Worm (Caenorhabditis elegans): ENCODE measurements around the gene C39E9.7.

Gene C39E9.7

DNA sequence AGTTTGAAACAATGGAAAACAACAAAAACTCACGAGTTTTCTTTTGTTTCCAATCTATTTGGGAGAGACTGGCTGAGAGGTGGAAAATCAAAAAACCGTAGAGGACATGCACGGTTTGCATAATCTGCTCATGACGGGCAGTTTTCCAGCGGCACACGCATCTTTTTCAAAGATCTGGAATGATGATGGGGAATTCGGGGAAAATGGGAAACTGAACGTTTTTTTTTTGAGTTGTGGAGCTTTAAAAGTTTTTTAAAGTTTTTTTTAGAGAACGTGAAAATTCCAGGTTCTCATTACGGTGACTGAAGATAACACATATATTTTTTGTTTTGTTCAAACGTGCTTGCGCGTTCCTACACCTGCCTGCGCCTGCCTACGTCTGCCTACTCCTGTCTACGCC is at the start of gene C39E9.7:
C39E9.7 (minus strand) TSS at position 101 of the 400 bp plus-strand sequence.
- TF ChIP-seq ama-1 (optimal IDR thresholded peaks at IDR 0.05) (no peak), nhr-6 (tag; optimal IDR thresholded peaks at IDR 0.05) (no peak), F13H6.1 (tag; optimal IDR thresholded peaks at IDR 0.05) (no peak), ceh-82 (tag; optimal IDR thresholded peaks at IDR 0.05) (no peak), Y55F3AM.14 (GFP tag; optimal IDR thresholded peaks at IDR 0.05) (no peak), nhr-21 (tag; optimal IDR thresholded peaks at IDR 0.05) (no peak), gmeb-1 (tag; optimal IDR thresholded peaks at IDR 0.05) (no peak), lin-39 (tag; optimal IDR thresholded peaks at IDR 0.05) (no peak), mbf-1 (tag; optimal IDR thresholded peaks at IDR 0.05) (no peak), unc-62 (GFP tag; optimal IDR thresholded peaks at IDR 0.05) (no peak), ceh-16 (tag; optimal IDR thresholded peaks at IDR 0.05) (no peak), mdl-1 (tag; optimal IDR thresholded peaks at IDR 0.05) (no peak), skn-1 (tag; optimal IDR thresholded peaks at IDR 0.05) (no peak), peb-1 (tag; optimal IDR thresholded peaks at IDR 0.05) (no peak), fos-1 (tag; optimal IDR thresholded peaks at IDR 0.05) (no peak)

DNA sequence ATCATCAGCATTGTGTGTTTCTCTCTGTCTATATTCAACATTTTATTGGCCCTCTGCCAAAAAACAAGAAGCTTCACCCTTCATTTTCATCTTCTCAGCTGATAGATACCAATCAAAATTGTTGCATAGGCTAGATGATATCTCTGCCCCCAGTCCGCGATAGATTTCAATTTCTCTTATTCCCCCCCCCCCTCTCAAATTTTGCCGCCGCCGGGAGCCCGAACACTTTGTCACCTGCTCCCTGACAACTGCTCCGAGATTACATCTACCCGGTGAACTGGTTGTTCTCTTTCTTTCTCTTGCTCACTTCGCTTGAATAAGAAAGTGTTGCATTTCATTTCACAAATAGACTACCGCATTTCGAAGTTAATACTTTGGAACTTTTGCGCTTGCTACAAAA is 49.5 kb upstream of the C39E9.7 start:
- TF ChIP-seq lin-39 (tag; optimal IDR thresholded peaks at IDR 0.05) (no peak), F13H6.1 (tag; optimal IDR thresholded peaks at IDR 0.05) (peak; percentile 34), nhr-129 (tag; optimal IDR thresholded peaks at IDR 0.05) (peak; percentile 1)

DNA sequence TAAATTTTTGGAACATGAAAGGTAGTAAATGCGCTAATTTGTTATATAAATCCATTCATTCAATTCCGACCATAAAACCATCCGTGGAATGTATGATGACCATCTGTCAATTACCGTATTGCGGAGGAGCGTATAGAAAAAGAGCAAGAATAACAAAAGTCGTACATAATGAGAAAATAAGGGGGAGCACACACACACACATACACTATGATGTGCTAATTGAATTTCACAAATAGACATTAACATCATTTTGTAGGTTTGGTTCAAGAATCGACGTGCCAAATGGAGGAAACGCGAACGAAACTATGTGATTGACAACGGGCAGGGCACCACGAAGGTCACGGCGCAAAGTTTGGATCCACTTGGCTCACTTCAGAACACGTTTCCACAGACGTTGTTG is 44.9 kb upstream of the C39E9.7 start:
- TF ChIP-seq alr-1 (tag; optimal IDR thresholded peaks at IDR 0.05) (no peak), skn-1 (tag; optimal IDR thresholded peaks at IDR 0.05) (no peak), egl-27 (tag; optimal IDR thresholded peaks at IDR 0.05) (no peak), ama-1 (optimal IDR thresholded peaks at IDR 0.05) (no peak), mdl-1 (tag; optimal IDR thresholded peaks at IDR 0.05) (no peak), unc-62 (GFP tag; optimal IDR thresholded peaks at IDR 0.05) (no peak), lin-13 (GFP tag; optimal IDR thresholded peaks at IDR 0.05) (no peak), nhr-77 (tag; optimal IDR thresholded peaks at IDR 0.05) (no peak), elt-3 (tag; optimal IDR thresholded peaks at IDR 0.05) (no peak)

DNA sequence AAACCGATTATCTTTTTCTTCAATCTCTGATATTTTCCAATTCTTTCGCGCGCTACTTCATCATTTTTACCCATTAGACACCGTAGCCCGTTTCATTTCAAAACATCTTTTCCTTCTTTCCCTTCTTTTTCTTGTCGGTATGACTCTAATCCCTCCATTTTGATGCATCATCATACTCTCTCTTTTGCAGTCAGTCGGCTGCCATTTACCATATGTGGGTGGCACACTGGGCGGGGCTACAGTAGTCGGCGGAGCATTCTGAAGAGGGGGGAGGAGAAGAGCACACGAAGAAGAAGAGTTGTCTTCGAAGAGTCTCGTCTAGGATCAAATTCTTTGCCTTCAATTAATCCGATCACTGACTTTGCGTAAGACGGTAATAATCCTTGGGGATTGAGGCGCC is 42.3 kb upstream of the C39E9.7 start, which contains the start of gene unc-30:
unc-30 (plus strand) TSS at position 184 of the 400 bp plus-strand sequence.
- TF ChIP-seq lin-11 (tag; optimal IDR thresholded peaks at IDR 0.05) (no peak), ama-1 (optimal IDR thresholded peaks at IDR 0.05) (no peak), nhr-21 (tag; optimal IDR thresholded peaks at IDR 0.05) (no peak), zag-1 (tag; optimal IDR thresholded peaks at IDR 0.05) (no peak), ceh-82 (tag; optimal IDR thresholded peaks at IDR 0.05) (no peak), nhr-129 (tag; optimal IDR thresholded peaks at IDR 0.05) (peak; percentile 18), elt-1 (tag; optimal IDR thresholded peaks at IDR 0.05) (no peak), skn-1 (tag; optimal IDR thresholded peaks at IDR 0.05) (no peak), unc-62 (GFP tag; optimal IDR thresholded peaks at IDR 0.05) (no peak), nhr-11 (tag; optimal IDR thresholded peaks at IDR 0.05) (no peak), nhr-77 (tag; optimal IDR thresholded peaks at IDR 0.05) (no peak), egl-27 (tag; optimal IDR thresholded peaks at IDR 0.05) (no peak), alr-1 (tag; optimal IDR thresholded peaks at IDR 0.05) (no peak), sem-4 (tag; optimal IDR thresholded peaks at IDR 0.05) (no peak), crh-2 (tag; optimal IDR thresholded peaks at IDR 0.05) (no peak), mab-5 (tag; optimal IDR thresholded peaks at IDR 0.05) (peak; percentile 19), nhr-12 (tag; optimal IDR thresholded peaks at IDR 0.05) (no peak), unc-55 (GFP tag; optimal IDR thresholded peaks at IDR 0.05) (peak; percentile 84), dmd-4 (tag; optimal IDR thresholded peaks at IDR 0.05) (no peak), mdl-1 (tag; optimal IDR thresholded peaks at IDR 0.05) (no peak), nhr-237 (tag; optimal IDR thresholded peaks at IDR 0.05) (no peak), lsy-2 (tag; optimal IDR thresholded peaks at IDR 0.05) (peak in 1 of 2 experiments; percentile 21), C34F6.9 (tag; optimal IDR thresholded peaks at IDR 0.05) (no peak), lin-39 (tag; optimal IDR thresholded peaks at IDR 0.05) (no peak), ceh-16 (tag; optimal IDR thresholded peaks at IDR 0.05) (no peak)

DNA sequence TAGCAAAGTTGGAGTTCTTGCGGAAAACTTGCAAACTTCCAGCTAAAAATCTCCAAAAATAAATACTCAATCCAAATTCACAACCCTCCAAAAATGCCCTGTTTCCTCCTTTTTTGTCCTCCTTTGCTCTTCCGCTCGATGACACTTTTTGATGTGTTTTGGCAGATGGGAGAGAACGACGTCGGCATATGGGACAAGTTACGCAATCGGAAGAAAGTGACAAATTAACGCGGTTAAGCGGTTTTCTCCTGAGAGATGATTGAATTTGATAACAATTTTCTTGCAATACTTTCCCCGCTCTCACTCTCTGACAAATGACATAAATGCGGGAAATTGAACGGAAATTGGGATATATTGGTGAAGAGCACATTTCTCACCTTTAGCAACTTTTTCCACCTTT is 40.2 kb upstream of the C39E9.7 start:
- TF ChIP-seq ceh-82 (tag; optimal IDR thresholded peaks at IDR 0.05) (no peak), nhr-77 (tag; optimal IDR thresholded peaks at IDR 0.05) (no peak), unc-55 (GFP tag; optimal IDR thresholded peaks at IDR 0.05) (no peak), Y55F3AM.14 (GFP tag; optimal IDR thresholded peaks at IDR 0.05) (no peak)
